Worm (Caenorhabditis elegans): Measurements from ENCODE around the gene mrps-25.

DNA sequence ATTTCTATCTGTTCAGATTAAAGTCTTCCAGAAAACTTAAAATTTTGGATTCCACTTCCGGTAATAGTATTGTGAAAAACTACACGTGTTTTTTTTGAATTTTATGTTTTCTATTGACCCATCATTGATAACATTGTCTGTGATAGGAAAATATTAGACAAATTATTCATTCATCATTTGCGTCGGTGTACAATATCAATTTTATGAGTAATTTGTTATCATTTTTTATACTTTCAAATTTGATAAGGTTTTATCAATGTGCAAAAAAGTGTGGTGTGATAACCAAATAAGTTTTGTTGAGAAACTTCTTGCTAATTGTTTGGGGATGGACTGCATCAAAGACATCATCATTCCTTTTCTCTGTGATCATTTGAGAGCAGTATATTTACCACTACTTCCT lies 18.8 kb downstream of the mrps-25 start:
- TF ChIP-seq blmp-1 (tag; optimal IDR thresholded peaks at IDR 0.05) (no peak), lin-13 (tag; optimal IDR thresholded peaks at IDR 0.05) (no peak)
